Worm (Caenorhabditis elegans) whole organism, late embryonic: Measurements from ENCODE around the gene rnp-2.

ENCODE experiments used
- C08G9.2 ChIP-seq: sonication (generic microtip); optimal IDR thresholded peaks from 2 replicates; lab custom pipeline; 2016; ENCODE audit warnings: mild to moderate bottlenecking, missing genetic modification characterization, moderate library complexity, missing compliant biosample characterization
- C38D4.7 ChIP-seq: fragments of 200-800 bp; sonication (Bioruptor generic); optimal IDR thresholded peaks from 2 replicates; lab custom pipeline; 2018; ENCODE audit warnings: mild to moderate bottlenecking, missing genetic modification characterization, moderate library complexity, missing compliant biosample characterization
- K02D7.2 ChIP-seq: sonication (generic microtip); optimal IDR thresholded peaks from 2 replicates; lab custom pipeline; 2017; ENCODE audit warnings: mild to moderate bottlenecking, missing genetic modification characterization, missing compliant biosample characterization
- T23F11.4 ChIP-seq: fragments of 200-800 bp; sonication (Bioruptor generic); optimal IDR thresholded peaks from 2 replicates; lab custom pipeline; 2018; ENCODE audit warnings: mild to moderate bottlenecking, missing genetic modification characterization, missing compliant biosample characterization
- ama-1 ChIP-seq: fragments of 150-350 bp; optimal IDR thresholded peaks from 2 replicates; lab custom pipeline; 2014
- ceh-14 ChIP-seq: sonication (generic microtip); optimal IDR thresholded peaks from 2 replicates; lab custom pipeline; 2016; ENCODE audit warnings: missing genotype, missing genetic modification characterization, missing compliant biosample characterization
- ceh-18 ChIP-seq: sonication (generic microtip); optimal IDR thresholded peaks from 2 replicates; lab custom pipeline; 2016; ENCODE audit warnings: missing genetic modification characterization, missing compliant biosample characterization
- ceh-2 ChIP-seq: sonication (generic microtip); optimal IDR thresholded peaks from 2 replicates; lab custom pipeline; 2016; ENCODE audit warnings: missing genotype, missing genetic modification characterization, missing compliant biosample characterization
- ceh-22 ChIP-seq: sonication (generic microtip); optimal IDR thresholded peaks from 2 replicates; lab custom pipeline; 2017; ENCODE audit warnings: missing biosample characterization, missing genetic modification characterization
- ceh-30 ChIP-seq: fragments of 150-350 bp; optimal IDR thresholded peaks from 2 replicates; lab custom pipeline; 2014; ENCODE audit warnings: missing biosample characterization, missing genetic modification characterization
- ceh-45 ChIP-seq: fragments of 200-800 bp; sonication (Bioruptor generic); IDR thresholded peaks from 2 replicates; pipeline ENCODE4 v1.3.6; 2022; ENCODE audit warnings: missing genetic modification reagents, missing genetic modification characterization, missing compliant biosample characterization
- ceh-48 ChIP-seq: sonication (generic microtip); optimal IDR thresholded peaks from 2 replicates; lab custom pipeline; 2016; ENCODE audit warnings: missing genetic modification characterization, inconsistent platforms, missing compliant biosample characterization
- dmd-4 ChIP-seq: sonication (generic microtip); optimal IDR thresholded peaks from 2 replicates; lab custom pipeline; 2016; ENCODE audit warnings: borderline replicate concordance, missing genetic modification characterization, missing compliant biosample characterization
- dve-1 ChIP-seq: sonication (generic microtip); optimal IDR thresholded peaks from 2 replicates; lab custom pipeline; 2017; ENCODE audit warnings: antibody characterized with exemption, mild to moderate bottlenecking, missing genetic modification characterization, missing compliant biosample characterization
- elt-2 ChIP-seq: sonication (generic microtip); optimal IDR thresholded peaks from 2 replicates; lab custom pipeline; 2016; ENCODE audit warnings: missing genetic modification reagents, missing genetic modification characterization, missing compliant biosample characterization
- eyg-1 ChIP-seq: sonication (generic microtip); optimal IDR thresholded peaks from 2 replicates; lab custom pipeline; 2016; ENCODE audit warnings: missing genotype, missing genetic modification characterization, missing compliant biosample characterization
- fkh-10 ChIP-seq: fragments of 150-350 bp; optimal IDR thresholded peaks from 2 replicates; lab custom pipeline; 2014; ENCODE audit warnings: missing biosample characterization, missing genetic modification reagents, missing genetic modification characterization
- fkh-6 ChIP-seq: sonication (generic microtip); optimal IDR thresholded peaks from 2 replicates; lab custom pipeline; 2016; ENCODE audit warnings: missing genetic modification characterization, missing compliant biosample characterization
- hlh-13 ChIP-seq: fragments of 200-800 bp; sonication (Bioruptor generic); optimal IDR thresholded peaks from 2 replicates; lab custom pipeline; 2018; ENCODE audit warnings: mild to moderate bottlenecking, missing genetic modification characterization, missing compliant biosample characterization
- hlh-6 ChIP-seq: sonication (generic microtip); optimal IDR thresholded peaks from 2 replicates; lab custom pipeline; 2016; ENCODE audit warnings: missing genotype, missing genetic modification characterization, missing compliant biosample characterization
- lim-6 ChIP-seq: sonication (generic microtip); optimal IDR thresholded peaks from 2 replicates; lab custom pipeline; 2016; ENCODE audit warnings: missing genetic modification characterization, missing compliant biosample characterization
- mec-3 ChIP-seq: sonication (generic microtip); optimal IDR thresholded peaks from 2 replicates; lab custom pipeline; 2016; ENCODE audit warnings: borderline replicate concordance, missing genetic modification characterization, missing compliant biosample characterization
- nfya-1 ChIP-seq: sonication (generic microtip); optimal IDR thresholded peaks from 2 replicates; lab custom pipeline; 2017; ENCODE audit warnings: missing genetic modification characterization, mild to moderate bottlenecking, missing compliant biosample characterization, antibody characterized with exemption, moderate library complexity
- pat-9 ChIP-seq: fragments of 200-800 bp; sonication (Bioruptor generic); optimal IDR thresholded peaks from 2 replicates; lab custom pipeline; 2018; ENCODE audit warnings: mild to moderate bottlenecking, missing genetic modification characterization, moderate library complexity, missing compliant biosample characterization
- pros-1 ChIP-seq: fragments of 150-350 bp; optimal IDR thresholded peaks from 2 replicates; lab custom pipeline; 2014; ENCODE audit warnings: missing biosample characterization, missing genetic modification reagents, missing genetic modification characterization
- ref-2 ChIP-seq: sonication (generic microtip); optimal IDR thresholded peaks from 2 replicates; lab custom pipeline; 2016; ENCODE audit warnings: missing genetic modification characterization, missing compliant biosample characterization
- sox-2 ChIP-seq: fragments of 200-800 bp; sonication (Bioruptor generic); IDR thresholded peaks from 2 replicates; pipeline ENCODE4 v1.3.6; 2022; ENCODE audit warnings: missing genetic modification reagents, missing genetic modification characterization, missing compliant biosample characterization
- sox-4 ChIP-seq: sonication (generic microtip); optimal IDR thresholded peaks from 2 replicates; lab custom pipeline; 2017; ENCODE audit warnings: mild to moderate bottlenecking, missing genetic modification characterization, inconsistent platforms, missing compliant biosample characterization
- tbx-2 ChIP-seq: sonication (generic microtip); optimal IDR thresholded peaks from 2 replicates; lab custom pipeline; 2016; ENCODE audit warnings: missing genetic modification characterization, missing compliant biosample characterization
- ttx-3 ChIP-seq: sonication (generic microtip); optimal IDR thresholded peaks from 2 replicates; lab custom pipeline; 2016; ENCODE audit warnings: missing genetic modification reagents, missing genetic modification characterization, missing compliant biosample characterization
- unc-3 ChIP-seq, 2 experiments: fragments of 200-800 bp in 1 of 2; sonication (Bioruptor generic) in 1 of 2; sonication (generic microtip) in 1 of 2; conservative IDR thresholded peaks in 1 of 2; optimal IDR thresholded peaks in 1 of 2; 2 replicates each; pipeline versions ENCODE4 v1.3.6 to Lab custom; 2016 to 2022; ENCODE audit warnings: missing compliant biosample characterization in 2 of 2, missing genetic modification characterization in 2 of 2, missing genetic modification reagents in 1 of 2
- unc-42 ChIP-seq: sonication (generic microtip); optimal IDR thresholded peaks from 2 replicates; lab custom pipeline; 2016; ENCODE audit warnings: missing genotype, missing genetic modification characterization, missing compliant biosample characterization
- unc-55 ChIP-seq: sonication (generic microtip); optimal IDR thresholded peaks from 2 replicates; lab custom pipeline; 2017; ENCODE audit warnings: missing biosample characterization, missing genetic modification reagents, missing genetic modification characterization

The rnp-2 gene

ce11 chrIV:4207088-4207487 lies 35.2 kb downstream of the rnp-2 start, which contains the start of gene osgn-1:
TSS of gene osgn-1 (plus strand) at chrIV:4207388.
- TF ChIP-seq sox-4 (tag; lab: Kevin White, UChicago) (no peak), T23F11.4 (GFP tag; lab: Kevin White, UChicago) (no peak), pros-1 (tag; lab: Kevin White, UChicago) (no peak), ceh-2 (tag; lab: Kevin White, UChicago) (no peak), ref-2 (tag; lab: Kevin White, UChicago) (no peak), hlh-13 (no peak), eyg-1 (tag; lab: Kevin White, UChicago) (no peak)

- no peak for TF ChIP-seq dve-1 (tag; lab: Kevin White, UChicago)
These were observed 37.2 kb downstream of the rnp-2 start for ce11 chrIV:4209084-4209483.

ce11 chrIV:4210868-4211267 lies 39.0 kb downstream of the rnp-2 start:
- no peak for TF ChIP-seq ceh-30 (tag; lab: Kevin White, UChicago)
- no peak for TF ChIP-seq fkh-10 (GFP tag; lab: Kevin White, UChicago)
- TF ChIP-seq unc-42 (tag; lab: Kevin White, UChicago), result peak; percentile 11

ce11 chrIV:4212733-4213132 lies 40.9 kb downstream of the rnp-2 start:
- TF ChIP-seq elt-2 (tag; lab: Kevin White, UChicago), result peak; percentile 59
- no peak for TF ChIP-seq C38D4.7

- no peak for TF ChIP-seq mec-3 (tag; lab: Kevin White, UChicago)
- TF ChIP-seq ceh-45, result no peak
- no peak for TF ChIP-seq ceh-22
- no peak for TF ChIP-seq ama-1 (lab: Kevin White, UChicago)
- no peak for TF ChIP-seq hlh-6 (tag; lab: Kevin White, UChicago)
- peak; percentile 35 for TF ChIP-seq unc-42 (tag; lab: Kevin White, UChicago)
- no peak for TF ChIP-seq ceh-14 (tag; lab: Kevin White, UChicago)
- TF ChIP-seq dve-1 (tag; lab: Kevin White, UChicago), result peak; percentile 63
- peak; percentile 35 for TF ChIP-seq tbx-2
- TF ChIP-seq pat-9 (tag; lab: Kevin White, UChicago), result no peak
- TF ChIP-seq ceh-18 (tag; lab: Kevin White, UChicago), result peak; percentile 22
- TF ChIP-seq unc-3 (GFP tag; conservative IDR thresholded peaks at IDR 0.05; lab: Robert Waterston, UW), result no peak
- TF ChIP-seq unc-3 (tag; optimal IDR thresholded peaks at IDR 0.05; lab: Kevin White, UChicago), result no peak
- no peak for TF ChIP-seq lim-6 (tag; lab: Kevin White, UChicago)
- TF ChIP-seq ttx-3 (tag; lab: Kevin White, UChicago), result no peak
- TF ChIP-seq C08G9.2 (tag; lab: Kevin White, UChicago), result no peak
- no peak for TF ChIP-seq unc-55 (GFP tag; lab: Kevin White, UChicago)
- no peak for TF ChIP-seq sox-2
- TF ChIP-seq ceh-2 (tag; lab: Kevin White, UChicago), result no peak
- peak; percentile 59 for TF ChIP-seq nfya-1 (tag; lab: Kevin White, UChicago)
- TF ChIP-seq dmd-4 (tag; lab: Kevin White, UChicago), result no peak
- TF ChIP-seq ceh-48, result no peak
- no peak for TF ChIP-seq fkh-6 (tag; lab: Kevin White, UChicago)
- TF ChIP-seq K02D7.2 (tag; lab: Kevin White, UChicago), result no peak
- no peak for TF ChIP-seq pros-1 (tag; lab: Kevin White, UChicago)
These were observed 43.5 kb downstream of the rnp-2 start for ce11 chrIV:4215349-4215748.
